Fruit fly (Drosophila melanogaster): ENCODE data around the gene CG11498.

CG11498 gene

dm6 chr3R:30195606-30196049 is 35.4 kb upstream of the CG11498 start (continued):
- TF ChIP-seq Atf-2 (GFP tag; optimal IDR thresholded peaks at IDR 0.05) (no peak), CG11093 (GFP tag; IDR thresholded peaks at IDR 0.05) (0 out of 3 replicates have a peak, but pooled peaks have one; percentile 28), gcm2 (GFP tag; optimal IDR thresholded peaks at IDR 0.05) (no peak), zfh2 (GFP tag; optimal IDR thresholded peaks at IDR 0.05) (peak; percentile 53), CG4328 (GFP tag; optimal IDR thresholded peaks at IDR 0.05) (no peak), Meics (GFP tag; optimal IDR thresholded peaks at IDR 0.05) (peak; percentile 62), wek (GFP tag; optimal IDR thresholded peaks at IDR 0.05) (no peak), crp (GFP tag; optimal IDR thresholded peaks at IDR 0.05) (no peak), bigmax (GFP tag; optimal IDR thresholded peaks at IDR 0.05) (peak; percentile 83), CG30431 (GFP tag; optimal IDR thresholded peaks at IDR 0.05) (no peak), CG4424 (GFP tag; optimal IDR thresholded peaks at IDR 0.05) (peak; percentile 47), CG10959 (GFP tag; IDR thresholded peaks at IDR 0.05) (no peak), psq (GFP tag; optimal IDR thresholded peaks at IDR 0.05) (no peak), Rfx (GFP tag; IDR thresholded peaks at IDR 0.05) (peak; percentile 88), Ssrp (tag; optimal IDR thresholded peaks at IDR 0.05) (no peak), CG4854 (GFP tag; optimal IDR thresholded peaks at IDR 0.05) (no peak), CG10366 (GFP tag; IDR thresholded peaks at IDR 0.05) (peak; percentile 36; the same call in 1 of the 2 replicates), CG31224 (GFP tag; IDR thresholded peaks at IDR 0.05) (peak; percentile 47; the same call in 1 of the 2 replicates), CG1603 (tag; optimal IDR thresholded peaks at IDR 0.05) (peak; percentile 37), gcm (GFP tag; optimal IDR thresholded peaks at IDR 0.05) (no peak), Vsx1 (GFP tag; optimal IDR thresholded peaks at IDR 0.05) (peak; percentile 91), amos (GFP tag; IDR thresholded peaks at IDR 0.05; ENCODE audit: partially characterized antibody) (no peak; the same call in 1 of the 2 replicates), Doc3 (GFP tag; IDR thresholded peaks at IDR 0.05; ENCODE audit: partially characterized antibody) (no peak), az2 (GFP tag; optimal IDR thresholded peaks at IDR 0.05) (no peak), CG12659 (GFP tag; optimal IDR thresholded peaks at IDR 0.05) (peak; percentile 47), seq (GFP tag; IDR thresholded peaks at IDR 0.05) (peak; percentile 45; the same call in 1 of the 2 replicates), BtbVII (GFP tag; optimal IDR thresholded peaks at IDR 0.05) (no peak), stc (GFP tag; IDR thresholded peaks at IDR 0.05) (peak; percentile 39), Six4 (GFP tag; optimal IDR thresholded peaks at IDR 0.05) (no peak), cas (GFP tag; IDR thresholded peaks at IDR 0.05) (no peak), lbe (GFP tag; optimal IDR thresholded peaks at IDR 0.05) (no peak), CG32767 (GFP tag; IDR thresholded peaks at IDR 0.05) (no peak), lilli (GFP tag; optimal IDR thresholded peaks at IDR 0.05) (peak; percentile 67), CG3281 (GFP tag; optimal IDR thresholded peaks at IDR 0.05) (peak; percentile 57), CG14014 (GFP tag; IDR thresholded peaks at IDR 0.05) (no peak), zfh1 (GFP tag; IDR thresholded peaks at IDR 0.05) (peak; percentile 49; the same call in 1 of the 3 replicates), CG6791 (GFP tag; IDR thresholded peaks at IDR 0.05; ENCODE audit: partially characterized antibody) (0 out of 3 replicates have a peak, but pooled peaks have one; percentile 35), Drgx (GFP tag; IDR thresholded peaks at IDR 0.05) (peak; percentile 35; the same call in 1 of the 2 replicates), eve (GFP tag; optimal IDR thresholded peaks at IDR 0.05) (no peak), caup (GFP tag; optimal IDR thresholded peaks at IDR 0.05; ENCODE audit: severe bottlenecking) (peak; percentile 57), disco-r (GFP tag; optimal IDR thresholded peaks at IDR 0.05) (no peak), Dll (GFP tag; IDR thresholded peaks at IDR 0.05; ENCODE audit: partially characterized antibody) (no peak), Awh (GFP tag; IDR thresholded peaks at IDR 0.05) (0 out of 2 replicates have a peak, but pooled peaks have one; percentile 5), Trl (optimal IDR thresholded peaks at IDR 0.05) (no peak), Trl (GFP tag; optimal IDR thresholded peaks at IDR 0.05) (no peak), CG13296 (GFP tag; optimal IDR thresholded peaks at IDR 0.05) (peak; percentile 54), stwl (tag; optimal IDR thresholded peaks at IDR 0.05) (no peak), CG17829 (tag; optimal IDR thresholded peaks at IDR 0.05) (peak; percentile 10), Dek (tag; optimal IDR thresholded peaks at IDR 0.05) (peak; percentile 46), sd (tag; optimal IDR thresholded peaks at IDR 0.05) (peak; percentile 5)
